Worm (Caenorhabditis elegans): Measurements from ENCODE around the gene F37C12.21.

ce11 chrIII:7210486-7210885 lies 22.3 kb downstream of the F37C12.21 start:
- TF ChIP-seq ztf-23 (GFP tag; IDR thresholded peaks at IDR 0.05): no peak
- TF ChIP-seq ref-1 (GFP tag; conservative IDR thresholded peaks at IDR 0.05): no peak
